Worm (Caenorhabditis elegans) whole organism, early embryonic: Measurements from ENCODE around the gene fbxc-24.

Experiments used
- B0310.2 ChIP-seq: sonication (generic microtip); optimal IDR thresholded peaks from 2 replicates; lab custom pipeline; 2016; ENCODE audit warnings: mild to moderate bottlenecking, missing genetic modification characterization, missing compliant biosample characterization
- F13C5.2 ChIP-seq: sonication (generic microtip); optimal IDR thresholded peaks from 2 replicates; lab custom pipeline; 2017; ENCODE audit warnings: mild to moderate bottlenecking, missing genetic modification characterization, inconsistent platforms, missing compliant biosample characterization
- aly-1 ChIP-seq: sonication (generic microtip); optimal IDR thresholded peaks from 2 replicates; lab custom pipeline; 2016; ENCODE audit warnings: missing genetic modification characterization, missing compliant biosample characterization
- ama-1 ChIP-seq: fragments of 150-350 bp; optimal IDR thresholded peaks from 2 replicates; lab custom pipeline; 2014
- ceh-13 ChIP-seq: fragments of 200-800 bp; sonication (Bioruptor generic); optimal IDR thresholded peaks from 2 replicates; lab custom pipeline; 2018; ENCODE audit warnings: mild to moderate bottlenecking, missing genetic modification characterization, missing compliant biosample characterization
- hmg-4 ChIP-seq: fragments of 200-800 bp; sonication (Bioruptor generic); optimal IDR thresholded peaks from 2 replicates; lab custom pipeline; 2018; ENCODE audit warnings: mild to moderate bottlenecking, missing genetic modification characterization, missing compliant biosample characterization
- pes-1 ChIP-seq: fragments of 200-800 bp; sonication (Bioruptor generic); IDR thresholded peaks from 2 replicates; pipeline ENCODE4 v1.3.6; 2022; ENCODE audit warnings: missing genetic modification reagents, missing genetic modification characterization, missing compliant biosample characterization
- scrt-1 ChIP-seq: fragments of 200-800 bp; sonication (Bioruptor generic); IDR thresholded peaks from 2 replicates; pipeline ENCODE4 v1.3.6; 2022; ENCODE audit warnings: missing genetic modification characterization, missing compliant biosample characterization
- tbx-11 ChIP-seq: fragments of 200-800 bp; sonication (Bioruptor generic); IDR thresholded peaks from 2 replicates; pipeline ENCODE4 v1.3.6; 2022; ENCODE audit warnings: missing genetic modification characterization, missing compliant biosample characterization

ce11 chrII:872993-873787 lies 36.3 kb downstream of the fbxc-24 start, which contains the start of gene alg-2:
- TF ChIP-seq F13C5.2 (tag; lab: Kevin White, UChicago) (no peak), aly-1 (tag; lab: Kevin White, UChicago) (no peak), ama-1 (lab: Kevin White, UChicago) (no peak), tbx-11 (GFP tag; lab: Robert Waterston, UW) (no peak), B0310.2 (tag; lab: Kevin White, UChicago) (no peak), pes-1 (GFP tag; lab: Robert Waterston, UW) (peak; percentile 61), hmg-4 (GFP tag; lab: Kevin White, UChicago) (no peak), scrt-1 (GFP tag; lab: Robert Waterston, UW) (no peak), ceh-13 (GFP tag; lab: Kevin White, UChicago) (no peak)
